Worm (Caenorhabditis elegans): ENCODE data around the gene mec-14.
A peak's percentile ranks its signal among the peaks of the same experiment; 100 is the strongest.

The mec-14 gene

ce11 chrIII:7201378-7202256 lies 8.8 kb upstream of the mec-14 start, which contains the start of gene dpy-31:
Gene dpy-31, plus strand, starts transcription at chrIII:7202206.
- TF ChIP-seq nhr-23 (tag; optimal IDR thresholded peaks at IDR 0.05): peak; percentile 89
- peak; percentile 80 for TF ChIP-seq nhr-25 (tag; optimal IDR thresholded peaks at IDR 0.05)
- TF ChIP-seq ceh-82 (tag; optimal IDR thresholded peaks at IDR 0.05): no peak
- peak; percentile 62 for TF ChIP-seq nhr-43 (tag; optimal IDR thresholded peaks at IDR 0.05; ENCODE audit: poor library complexity, severe bottlenecking)
- TF ChIP-seq mdl-1 (tag; optimal IDR thresholded peaks at IDR 0.05): no peak
- TF ChIP-seq elt-3 (tag; optimal IDR thresholded peaks at IDR 0.05): peak in 1 of 3 experiments; percentile 47

- TF ChIP-seq ceh-82 (tag; optimal IDR thresholded peaks at IDR 0.05) (no peak), elt-3 (tag; optimal IDR thresholded peaks at IDR 0.05) (no peak), zag-1 (tag; optimal IDR thresholded peaks at IDR 0.05) (no peak), nhr-237 (tag; optimal IDR thresholded peaks at IDR 0.05) (no peak), ceh-9 (tag; optimal IDR thresholded peaks at IDR 0.05) (no peak), elt-2 (tag; optimal IDR thresholded peaks at IDR 0.05) (no peak), hmg-11 (tag; optimal IDR thresholded peaks at IDR 0.05) (no peak), ceh-16 (tag; optimal IDR thresholded peaks at IDR 0.05) (no peak), nhr-23 (tag; optimal IDR thresholded peaks at IDR 0.05) (peak; percentile 47), egl-27 (tag; optimal IDR thresholded peaks at IDR 0.05) (no peak), fkh-2 (tag; optimal IDR thresholded peaks at IDR 0.05) (no peak), egl-5 (tag; optimal IDR thresholded peaks at IDR 0.05) (no peak), daf-12 (tag; optimal IDR thresholded peaks at IDR 0.05) (no peak), ama-1 (optimal IDR thresholded peaks at IDR 0.05) (no peak), nhr-43 (tag; optimal IDR thresholded peaks at IDR 0.05; ENCODE audit: poor library complexity, severe bottlenecking) (peak; percentile 32), nhr-25 (tag; optimal IDR thresholded peaks at IDR 0.05) (peak; percentile 5), ZK546.5 (tag; optimal IDR thresholded peaks at IDR 0.05) (no peak), unc-62 (GFP tag; optimal IDR thresholded peaks at IDR 0.05) (no peak), elt-1 (tag; optimal IDR thresholded peaks at IDR 0.05) (no peak), snpc-4 (tag; optimal IDR thresholded peaks at IDR 0.05) (no peak), mml-1 (tag; optimal IDR thresholded peaks at IDR 0.05) (no peak), mdl-1 (tag; optimal IDR thresholded peaks at IDR 0.05) (no peak), nfya-1 (tag; optimal IDR thresholded peaks at IDR 0.05; ENCODE audit: insufficient read depth) (no peak), unc-39 (tag; optimal IDR thresholded peaks at IDR 0.05) (no peak), pha-4 (tag; optimal IDR thresholded peaks at IDR 0.05) (no peak)
Observed at ce11 chrIII:7199467-7199866, 6.7 kb upstream of the mec-14 start.

- TF ChIP-seq nhr-76 (tag; optimal IDR thresholded peaks at IDR 0.05) (no peak), skn-1 (tag; optimal IDR thresholded peaks at IDR 0.05) (no peak), ceh-28 (tag; optimal IDR thresholded peaks at IDR 0.05) (no peak), ztf-11 (tag; optimal IDR thresholded peaks at IDR 0.05) (no peak), mml-1 (tag; optimal IDR thresholded peaks at IDR 0.05) (no peak), zag-1 (tag; optimal IDR thresholded peaks at IDR 0.05) (no peak), R02D3.7 (tag; optimal IDR thresholded peaks at IDR 0.05) (no peak), lin-39 (tag; optimal IDR thresholded peaks at IDR 0.05) (no peak), ceh-9 (tag; optimal IDR thresholded peaks at IDR 0.05) (no peak), ztf-4 (tag; optimal IDR thresholded peaks at IDR 0.05) (no peak), lin-15B (tag; optimal IDR thresholded peaks at IDR 0.05) (peak; percentile 61), fos-1 (tag; optimal IDR thresholded peaks at IDR 0.05) (no peak), tbx-2 (tag; optimal IDR thresholded peaks at IDR 0.05) (no peak), lsy-12 (tag; optimal IDR thresholded peaks at IDR 0.05) (peak; percentile 7), nhr-23 (tag; optimal IDR thresholded peaks at IDR 0.05) (peak; percentile 45), nhr-43 (tag; optimal IDR thresholded peaks at IDR 0.05; ENCODE audit: poor library complexity, severe bottlenecking) (peak; percentile 84), nhr-67 (tag; optimal IDR thresholded peaks at IDR 0.05) (no peak), eor-1 (tag; optimal IDR thresholded peaks at IDR 0.05) (no peak), elt-2 (tag; optimal IDR thresholded peaks at IDR 0.05) (no peak), unc-39 (tag; optimal IDR thresholded peaks at IDR 0.05) (no peak), nhr-12 (tag; optimal IDR thresholded peaks at IDR 0.05) (no peak), nhr-28 (tag; optimal IDR thresholded peaks at IDR 0.05) (no peak), snpc-4 (tag; optimal IDR thresholded peaks at IDR 0.05) (no peak), nfya-1 (tag; optimal IDR thresholded peaks at IDR 0.05; ENCODE audit: insufficient read depth) (peak; percentile 64), pha-4 (tag; optimal IDR thresholded peaks at IDR 0.05) (peak; percentile 76), ceh-82 (tag; optimal IDR thresholded peaks at IDR 0.05) (no peak), egl-5 (tag; optimal IDR thresholded peaks at IDR 0.05) (peak; percentile 3), nhr-237 (tag; optimal IDR thresholded peaks at IDR 0.05) (no peak), sea-2 (GFP tag; optimal IDR thresholded peaks at IDR 0.05) (no peak), aly-2 (tag; optimal IDR thresholded peaks at IDR 0.05) (no peak), nhr-11 (tag; optimal IDR thresholded peaks at IDR 0.05) (no peak), nhr-77 (tag; optimal IDR thresholded peaks at IDR 0.05) (no peak), unc-62 (GFP tag; optimal IDR thresholded peaks at IDR 0.05) (no peak), elt-3 (tag; optimal IDR thresholded peaks at IDR 0.05) (no peak), egl-27 (tag; optimal IDR thresholded peaks at IDR 0.05) (no peak), ama-1 (optimal IDR thresholded peaks at IDR 0.05) (no peak), mdl-1 (tag; optimal IDR thresholded peaks at IDR 0.05) (no peak), ceh-16 (tag; optimal IDR thresholded peaks at IDR 0.05) (no peak), hmg-11 (tag; optimal IDR thresholded peaks at IDR 0.05) (no peak), daf-12 (tag; optimal IDR thresholded peaks at IDR 0.05) (no peak)
Observed at ce11 chrIII:7198838-7199237, 6.0 kb upstream of the mec-14 start, which contains the start of gene pfd-5. Gene pfd-5, minus strand, starts transcription at chrIII:7198884.
